Worm (Caenorhabditis elegans) whole organism, late embryonic: ENCODE data around the gene F54D12.10.

Source experiments
- C08G9.2 ChIP-seq: sonication (generic microtip); optimal IDR thresholded peaks from 2 replicates; lab custom pipeline; 2016; ENCODE audit warnings: mild to moderate bottlenecking, missing genetic modification characterization, moderate library complexity, missing compliant biosample characterization
- F13H6.1 ChIP-seq: sonication (generic microtip); optimal IDR thresholded peaks from 2 replicates; lab custom pipeline; 2016; ENCODE audit warnings: missing genetic modification characterization, missing compliant biosample characterization
- K02D7.2 ChIP-seq: sonication (generic microtip); optimal IDR thresholded peaks from 2 replicates; lab custom pipeline; 2017; ENCODE audit warnings: mild to moderate bottlenecking, missing genetic modification characterization, missing compliant biosample characterization
- K09A11.1 ChIP-seq: sonication (generic microtip); optimal IDR thresholded peaks from 2 replicates; lab custom pipeline; 2017; ENCODE audit warnings: antibody characterized with exemption, mild to moderate bottlenecking, missing genetic modification characterization, missing compliant biosample characterization; ENCODE audit not compliant: insufficient read depth
- T23F11.4 ChIP-seq: fragments of 200-800 bp; sonication (Bioruptor generic); optimal IDR thresholded peaks from 2 replicates; lab custom pipeline; 2018; ENCODE audit warnings: mild to moderate bottlenecking, missing genetic modification characterization, missing compliant biosample characterization
- ama-1 ChIP-seq: fragments of 150-350 bp; optimal IDR thresholded peaks from 2 replicates; lab custom pipeline; 2014
- ceh-14 ChIP-seq: sonication (generic microtip); optimal IDR thresholded peaks from 2 replicates; lab custom pipeline; 2016; ENCODE audit warnings: missing genotype, missing genetic modification characterization, missing compliant biosample characterization
- ceh-2 ChIP-seq: sonication (generic microtip); optimal IDR thresholded peaks from 2 replicates; lab custom pipeline; 2016; ENCODE audit warnings: missing genotype, missing genetic modification characterization, missing compliant biosample characterization
- ceh-30 ChIP-seq: fragments of 150-350 bp; optimal IDR thresholded peaks from 2 replicates; lab custom pipeline; 2014; ENCODE audit warnings: missing biosample characterization, missing genetic modification characterization
- ceh-48 ChIP-seq: sonication (generic microtip); optimal IDR thresholded peaks from 2 replicates; lab custom pipeline; 2016; ENCODE audit warnings: missing genetic modification characterization, inconsistent platforms, missing compliant biosample characterization
- ceh-9 ChIP-seq: sonication (generic microtip); optimal IDR thresholded peaks from 2 replicates; lab custom pipeline; 2016; ENCODE audit warnings: mild to moderate bottlenecking, missing genetic modification characterization, inconsistent platforms, missing compliant biosample characterization
- dve-1 ChIP-seq: sonication (generic microtip); optimal IDR thresholded peaks from 2 replicates; lab custom pipeline; 2017; ENCODE audit warnings: antibody characterized with exemption, mild to moderate bottlenecking, missing genetic modification characterization, missing compliant biosample characterization
- elt-2 ChIP-seq: sonication (generic microtip); optimal IDR thresholded peaks from 2 replicates; lab custom pipeline; 2016; ENCODE audit warnings: missing genetic modification reagents, missing genetic modification characterization, missing compliant biosample characterization
- elt-4 ChIP-seq: sonication (generic microtip); optimal IDR thresholded peaks from 2 replicates; lab custom pipeline; 2016; ENCODE audit warnings: missing genetic modification characterization, missing compliant biosample characterization
- eyg-1 ChIP-seq: sonication (generic microtip); optimal IDR thresholded peaks from 2 replicates; lab custom pipeline; 2016; ENCODE audit warnings: missing genotype, missing genetic modification characterization, missing compliant biosample characterization
- fax-1 ChIP-seq: sonication (generic microtip); optimal IDR thresholded peaks from 2 replicates; lab custom pipeline; 2016; ENCODE audit warnings: missing genotype, missing genetic modification characterization, missing compliant biosample characterization
- fkh-10 ChIP-seq: fragments of 150-350 bp; optimal IDR thresholded peaks from 2 replicates; lab custom pipeline; 2014; ENCODE audit warnings: missing biosample characterization, missing genetic modification reagents, missing genetic modification characterization
- gmeb-2 ChIP-seq: sonication (generic microtip); optimal IDR thresholded peaks from 2 replicates; lab custom pipeline; 2016; ENCODE audit warnings: missing genetic modification characterization, inconsistent platforms, missing compliant biosample characterization
- hlh-15 ChIP-seq: sonication (generic microtip); optimal IDR thresholded peaks from 2 replicates; lab custom pipeline; 2016; ENCODE audit warnings: missing genetic modification characterization, missing compliant biosample characterization
- hlh-30 ChIP-seq: sonication (generic microtip); optimal IDR thresholded peaks from 2 replicates; lab custom pipeline; 2017; ENCODE audit warnings: antibody characterized with exemption, missing genetic modification characterization, missing compliant biosample characterization; ENCODE audit not compliant: insufficient read depth
- hlh-6 ChIP-seq: sonication (generic microtip); optimal IDR thresholded peaks from 2 replicates; lab custom pipeline; 2016; ENCODE audit warnings: missing genotype, missing genetic modification characterization, missing compliant biosample characterization
- lin-11 ChIP-seq: fragments of 200-800 bp; sonication (Bioruptor generic); optimal IDR thresholded peaks from 2 replicates; lab custom pipeline; 2018; ENCODE audit warnings: mild to moderate bottlenecking, missing genetic modification characterization, missing compliant biosample characterization
- madf-2 ChIP-seq: sonication (generic microtip); optimal IDR thresholded peaks from 2 replicates; lab custom pipeline; 2017; ENCODE audit warnings: missing genetic modification characterization, missing compliant biosample characterization
- nhr-232 ChIP-seq: sonication (generic microtip); optimal IDR thresholded peaks from 2 replicates; lab custom pipeline; 2016; ENCODE audit warnings: missing genetic modification characterization, missing compliant biosample characterization
- npax-4 ChIP-seq: sonication (generic microtip); optimal IDR thresholded peaks from 2 replicates; lab custom pipeline; 2016; ENCODE audit warnings: missing genetic modification characterization, missing compliant biosample characterization
- pag-3 ChIP-seq: sonication (generic microtip); optimal IDR thresholded peaks from 2 replicates; lab custom pipeline; 2016; ENCODE audit warnings: missing compliant biosample characterization, missing genetic modification characterization, borderline replicate concordance
- pax-1 ChIP-seq: fragments of 150-350 bp; optimal IDR thresholded peaks from 2 replicates; lab custom pipeline; 2014; ENCODE audit warnings: missing biosample characterization, missing genetic modification characterization
- pha-4 ChIP-seq: fragments of 150-350 bp; optimal IDR thresholded peaks from 2 replicates; lab custom pipeline; 2018; ENCODE audit warnings: missing biosample characterization, missing genetic modification reagents, missing genetic modification characterization
- pros-1 ChIP-seq: fragments of 150-350 bp; optimal IDR thresholded peaks from 2 replicates; lab custom pipeline; 2014; ENCODE audit warnings: missing biosample characterization, missing genetic modification reagents, missing genetic modification characterization
- rnt-1 ChIP-seq: sonication (generic microtip); optimal IDR thresholded peaks from 2 replicates; lab custom pipeline; 2016; ENCODE audit warnings: missing genetic modification characterization, missing compliant biosample characterization
- sdc-2 ChIP-seq: sonication (generic microtip); optimal IDR thresholded peaks from 2 replicates; lab custom pipeline; 2016; ENCODE audit warnings: missing genotype, missing genetic modification characterization, missing compliant biosample characterization
- tbx-7 ChIP-seq: sonication (generic microtip); optimal IDR thresholded peaks from 2 replicates; lab custom pipeline; 2016; ENCODE audit warnings: missing genotype, missing genetic modification characterization, missing compliant biosample characterization
- ttx-3 ChIP-seq: sonication (generic microtip); optimal IDR thresholded peaks from 2 replicates; lab custom pipeline; 2016; ENCODE audit warnings: missing genetic modification reagents, missing genetic modification characterization, missing compliant biosample characterization
- unc-3 ChIP-seq, 2 experiments: fragments of 200-800 bp in 1 of 2; sonication (Bioruptor generic) in 1 of 2; sonication (generic microtip) in 1 of 2; conservative IDR thresholded peaks in 1 of 2; optimal IDR thresholded peaks in 1 of 2; 2 replicates each; pipeline versions ENCODE4 v1.3.6 to Lab custom; 2016 to 2022; ENCODE audit warnings: missing compliant biosample characterization in 2 of 2, missing genetic modification characterization in 2 of 2, missing genetic modification reagents in 1 of 2
- unc-55 ChIP-seq: sonication (generic microtip); optimal IDR thresholded peaks from 2 replicates; lab custom pipeline; 2017; ENCODE audit warnings: missing biosample characterization, missing genetic modification reagents, missing genetic modification characterization

F54D12.10 gene

ce11 chrII:1365985-1366384 is 12.2 kb downstream of the F54D12.10 start:
- TF ChIP-seq rnt-1 (tag; lab: Kevin White, UChicago) (no peak), hlh-30 (no peak), ceh-48 (tag; lab: Kevin White, UChicago) (no peak), pag-3 (tag; lab: Kevin White, UChicago) (no peak), madf-2 (no peak), pax-1 (tag; lab: Kevin White, UChicago) (no peak), hlh-6 (tag; lab: Kevin White, UChicago) (no peak), gmeb-2 (tag; lab: Kevin White, UChicago) (no peak), fax-1 (tag; lab: Kevin White, UChicago) (no peak), tbx-7 (tag; lab: Kevin White, UChicago) (no peak), ama-1 (lab: Kevin White, UChicago) (no peak), elt-2 (tag; lab: Kevin White, UChicago) (no peak)
- TF ChIP-seq, all 69 proteins: peak for 0

- TF ChIP-seq lin-11 (no peak), elt-4 (no peak), fkh-10 (GFP tag; lab: Kevin White, UChicago) (no peak), sdc-2 (tag; lab: Kevin White, UChicago) (no peak)
- TF ChIP-seq, all 69 proteins: peak for 0
Measured at ce11 chrII:1362423-1362822, 15.7 kb downstream of the F54D12.10 start.

ce11 chrII:1360257-1360656 is 17.9 kb downstream of the F54D12.10 start:
- TF ChIP-seq fkh-10 (GFP tag; lab: Kevin White, UChicago) (no peak), pha-4 (tag; lab: Kevin White, UChicago) (no peak), sdc-2 (tag; lab: Kevin White, UChicago) (no peak), rnt-1 (tag; lab: Kevin White, UChicago) (no peak)
- TF ChIP-seq, all 69 proteins: peak for 0

- TF ChIP-seq eyg-1 (tag; lab: Kevin White, UChicago) (no peak), unc-55 (GFP tag; lab: Kevin White, UChicago) (no peak), T23F11.4 (GFP tag; lab: Kevin White, UChicago) (no peak), lin-11 (no peak), K02D7.2 (tag; lab: Kevin White, UChicago) (no peak), ttx-3 (tag; lab: Kevin White, UChicago) (no peak), nhr-232 (tag; lab: Kevin White, UChicago) (no peak), ceh-2 (tag; lab: Kevin White, UChicago) (no peak), pros-1 (no peak), rnt-1 (tag; lab: Kevin White, UChicago) (no peak), fax-1 (tag; lab: Kevin White, UChicago) (no peak), ceh-14 (tag; lab: Kevin White, UChicago) (no peak), C08G9.2 (tag; lab: Kevin White, UChicago) (no peak), gmeb-2 (tag; lab: Kevin White, UChicago) (no peak), fkh-10 (GFP tag; lab: Kevin White, UChicago) (no peak), pag-3 (tag; lab: Kevin White, UChicago) (no peak), unc-3 (GFP tag; conservative IDR thresholded peaks at IDR 0.05; lab: Robert Waterston, UW) (no peak), unc-3 (tag; optimal IDR thresholded peaks at IDR 0.05; lab: Kevin White, UChicago) (no peak), hlh-15 (tag; lab: Kevin White, UChicago) (no peak)
Measured at ce11 chrII:1357905-1358304, 20.3 kb downstream of the F54D12.10 start, which contains the start of gene C13A10.2. C13A10.2 (minus strand) TSS chrII:1358005.

- TF ChIP-seq npax-4 (tag; lab: Kevin White, UChicago) (no peak), ceh-30 (tag; lab: Kevin White, UChicago) (no peak), pag-3 (tag; lab: Kevin White, UChicago) (no peak), K09A11.1 (tag; lab: Kevin White, UChicago) (no peak), ceh-9 (tag; lab: Kevin White, UChicago) (no peak), F13H6.1 (tag; lab: Kevin White, UChicago) (no peak), elt-2 (tag; lab: Kevin White, UChicago) (no peak), dve-1 (tag; lab: Kevin White, UChicago) (no peak)
Measured at ce11 chrII:1357262-1357661, 20.9 kb downstream of the F54D12.10 start.
